Worm (Caenorhabditis elegans): ENCODE measurements around the gene coq-2.

Gene coq-2

ce11 chrIII:6946382-6946781 lies 10.6 kb downstream of the coq-2 start, which contains the start of gene let-711:
Gene let-711 (plus strand): TSS chrIII:6946718.
- TF ChIP-seq ama-1 (optimal IDR thresholded peaks at IDR 0.05) (no peak), lin-35 (GFP tag; optimal IDR thresholded peaks at IDR 0.05) (peak; percentile 37 to 52), efl-1 (optimal IDR thresholded peaks at IDR 0.05) (peak; percentile 16 to 49), efl-1 (GFP tag; optimal IDR thresholded peaks at IDR 0.05 in 1 of 2) (peak; percentile 12 to 39), unc-130 (tag; optimal IDR thresholded peaks at IDR 0.05) (no peak), snu-23 (GFP tag; optimal IDR thresholded peaks at IDR 0.05) (peak; percentile 26), zag-1 (tag; optimal IDR thresholded peaks at IDR 0.05) (no peak), zip-4 (GFP tag; optimal IDR thresholded peaks at IDR 0.05) (no peak), ceh-8 (GFP tag; optimal IDR thresholded peaks at IDR 0.05) (no peak), nhr-90 (tag; optimal IDR thresholded peaks at IDR 0.05; ENCODE audit: poor library complexity) (no peak), jun-1 (tag; optimal IDR thresholded peaks at IDR 0.05) (no peak), mdl-1 (tag; optimal IDR thresholded peaks at IDR 0.05) (no peak), lin-14 (GFP tag; optimal IDR thresholded peaks at IDR 0.05) (no peak), ztf-11 (tag; optimal IDR thresholded peaks at IDR 0.05) (no peak), hpl-2 (GFP tag; optimal IDR thresholded peaks at IDR 0.05) (no peak), lsy-2 (tag; optimal IDR thresholded peaks at IDR 0.05) (peak; percentile 22 to 47), unc-98 (GFP tag; IDR thresholded peaks at IDR 0.05) (no peak), pax-3 (tag; optimal IDR thresholded peaks at IDR 0.05) (no peak), mep-1 (tag; optimal IDR thresholded peaks at IDR 0.05) (peak; percentile 17), sox-4 (tag; optimal IDR thresholded peaks at IDR 0.05) (no peak), C16A3.4 (tag; optimal IDR thresholded peaks at IDR 0.05) (no peak), rnt-1 (tag; optimal IDR thresholded peaks at IDR 0.05) (peak; percentile 8), vab-15 (tag; optimal IDR thresholded peaks at IDR 0.05) (no peak), nhr-77 (tag; optimal IDR thresholded peaks at IDR 0.05) (no peak), tlp-1 (tag; optimal IDR thresholded peaks at IDR 0.05) (no peak), lin-13 (GFP tag; optimal IDR thresholded peaks at IDR 0.05) (no peak), nhr-28 (tag; optimal IDR thresholded peaks at IDR 0.05) (no peak), snpc-4 (tag; optimal IDR thresholded peaks at IDR 0.05) (no peak), alr-1 (tag; optimal IDR thresholded peaks at IDR 0.05; ENCODE audit: borderline replicate concordance) (no peak), mef-2 (tag; optimal IDR thresholded peaks at IDR 0.05) (no peak), egl-13 (tag; optimal IDR thresholded peaks at IDR 0.05) (no peak), nhr-47 (tag; optimal IDR thresholded peaks at IDR 0.05) (no peak), nhr-76 (tag; optimal IDR thresholded peaks at IDR 0.05) (no peak), unc-62 (GFP tag; optimal IDR thresholded peaks at IDR 0.05) (no peak), lin-39 (tag; optimal IDR thresholded peaks at IDR 0.05) (no peak), nhr-11 (tag; optimal IDR thresholded peaks at IDR 0.05) (no peak), ets-5 (GFP tag; IDR thresholded peaks at IDR 0.05) (no peak), ztf-4 (tag; optimal IDR thresholded peaks at IDR 0.05) (no peak), irx-1 (tag; optimal IDR thresholded peaks at IDR 0.05) (no peak), xbp-1 (tag; optimal IDR thresholded peaks at IDR 0.05) (no peak), ceh-90 (tag; optimal IDR thresholded peaks at IDR 0.05) (no peak), nhr-19 (GFP tag; conservative IDR thresholded peaks at IDR 0.05) (no peak), fkh-10 (GFP tag; optimal IDR thresholded peaks at IDR 0.05) (no peak), lin-15B (tag; optimal IDR thresholded peaks at IDR 0.05) (no peak), ceh-82 (tag; optimal IDR thresholded peaks at IDR 0.05) (peak in 1 of 3 experiments; percentile 20), fkh-4 (tag; optimal IDR thresholded peaks at IDR 0.05; ENCODE audit: borderline replicate concordance) (no peak), dsc-1 (tag; optimal IDR thresholded peaks at IDR 0.05) (peak; percentile 24), nhr-20 (tag; optimal IDR thresholded peaks at IDR 0.05) (peak; percentile 25), blmp-1 (tag; optimal IDR thresholded peaks at IDR 0.05) (peak; percentile 36), unc-86 (tag; optimal IDR thresholded peaks at IDR 0.05) (no peak), hlh-17 (GFP tag; optimal IDR thresholded peaks at IDR 0.05; ENCODE audit: borderline replicate concordance) (no peak), ceh-63 (GFP tag; optimal IDR thresholded peaks at IDR 0.05) (no peak), elt-3 (tag; optimal IDR thresholded peaks at IDR 0.05) (no peak), Y116A8C.19 (tag; optimal IDR thresholded peaks at IDR 0.05; ENCODE audit: borderline replicate concordance) (no peak)

Measured in whole organism, L1 larva.